Fruit fly (Drosophila melanogaster): ENCODE results near the gene beta-PheRS.

Gene beta-PheRS

dm6 chr3R:24218565-24218964, 33.9 kb downstream of the beta-PheRS start, which contains the start of gene CG17786 (continued):
- TF ChIP-seq CG7271 (tag; optimal IDR thresholded peaks at IDR 0.05), result no peak
- TF ChIP-seq CG5245 (GFP tag; optimal IDR thresholded peaks at IDR 0.05), result no peak
- no peak for TF ChIP-seq Oaz (GFP tag; IDR thresholded peaks at IDR 0.05)
- no peak for TF ChIP-seq E2f1 (GFP tag; IDR thresholded peaks at IDR 0.05)
- no peak for TF ChIP-seq ERR (GFP tag; optimal IDR thresholded peaks at IDR 0.05)
- TF ChIP-seq CG10543 (GFP tag; optimal IDR thresholded peaks at IDR 0.05), result peak; percentile 35
- TF ChIP-seq unc-4 (GFP tag; IDR thresholded peaks at IDR 0.05; ENCODE audit: partially characterized antibody), result peak; percentile 40; the same call in 1 of the 2 replicates
- no peak for TF ChIP-seq disco-r (GFP tag; optimal IDR thresholded peaks at IDR 0.05)
- no peak for TF ChIP-seq CG2120 (GFP tag; optimal IDR thresholded peaks at IDR 0.05)
- no peak for TF ChIP-seq pnt (GFP tag; optimal IDR thresholded peaks at IDR 0.05)
- TF ChIP-seq CG6254 (GFP tag; optimal IDR thresholded peaks at IDR 0.05), result no peak
- peak; percentile 73 for TF ChIP-seq kni (GFP tag; optimal IDR thresholded peaks at IDR 0.05)
- TF ChIP-seq bowl (GFP tag; IDR thresholded peaks at IDR 0.05), result no peak
- TF ChIP-seq Awh (GFP tag; IDR thresholded peaks at IDR 0.05), result no peak
- TF ChIP-seq en (GFP tag; optimal IDR thresholded peaks at IDR 0.05), result no peak
- TF ChIP-seq peb (GFP tag; IDR thresholded peaks at IDR 0.05), result no peak
- TF ChIP-seq HHEX (GFP tag; optimal IDR thresholded peaks at IDR 0.05), result no peak
- TF ChIP-seq CG18599 (GFP tag; optimal IDR thresholded peaks at IDR 0.05), result no peak
- peak; percentile 56 for TF ChIP-seq chm (GFP tag; IDR thresholded peaks at IDR 0.05)
- TF ChIP-seq Dbx (GFP tag; IDR thresholded peaks at IDR 0.05), result no peak
- TF ChIP-seq nmo (GFP tag; optimal IDR thresholded peaks at IDR 0.05), result no peak
- no peak for TF ChIP-seq ttk (GFP tag; IDR thresholded peaks at IDR 0.05)
- peak; percentile 48 for TF ChIP-seq CG3163 (GFP tag; optimal IDR thresholded peaks at IDR 0.05)
- TF ChIP-seq CG2202 (tag; optimal IDR thresholded peaks at IDR 0.05), result no peak
- peak; percentile 83 for TF ChIP-seq Med (GFP tag)
- TF ChIP-seq CG15514 (GFP tag; optimal IDR thresholded peaks at IDR 0.05), result peak; percentile 30
- no peak for TF ChIP-seq ftz-f1 (GFP tag; optimal IDR thresholded peaks at IDR 0.05)
- TF ChIP-seq abd-A (tag; optimal IDR thresholded peaks at IDR 0.05), result peak; percentile 25
- peak; percentile 54; the same call in 1 of the 2 replicates for TF ChIP-seq Adf1 (GFP tag; IDR thresholded peaks at IDR 0.05)
- TF ChIP-seq caup (GFP tag; optimal IDR thresholded peaks at IDR 0.05; ENCODE audit: severe bottlenecking), result peak; percentile 32
- TF ChIP-seq CG14965 (GFP tag; optimal IDR thresholded peaks at IDR 0.05; ENCODE audit: borderline replicate concordance), result no peak
- TF ChIP-seq CG5953 (GFP tag; IDR thresholded peaks at IDR 0.05), result 0 out of 2 replicates have a peak, but pooled peaks have one; percentile 9
- no peak for TF ChIP-seq Sox102F (GFP tag; optimal IDR thresholded peaks at IDR 0.05)
- TF ChIP-seq CG14710 (tag; optimal IDR thresholded peaks at IDR 0.05), result no peak
- TF ChIP-seq CG10654 (GFP tag; optimal IDR thresholded peaks at IDR 0.05), result no peak
- peak; percentile 56 for TF ChIP-seq CG12769 (tag; optimal IDR thresholded peaks at IDR 0.05)
- TF ChIP-seq Fer1 (GFP tag; optimal IDR thresholded peaks at IDR 0.05), result peak; percentile 28
- peak; percentile 26; the same call in 1 of the 2 replicates for TF ChIP-seq CG42726 (GFP tag; IDR thresholded peaks at IDR 0.05; ENCODE audit: partially characterized antibody)
- TF ChIP-seq onecut (GFP tag; IDR thresholded peaks at IDR 0.05), result 0 out of 2 replicates have a peak, but pooled peaks have one; percentile 19
- no peak for TF ChIP-seq CG11696 (GFP tag; IDR thresholded peaks at IDR 0.05)
- TF ChIP-seq tll (GFP tag; optimal IDR thresholded peaks at IDR 0.05), result no peak
- no peak for TF ChIP-seq jumu (GFP tag; optimal IDR thresholded peaks at IDR 0.05)
- peak; percentile 5 for TF ChIP-seq gro (GFP tag; optimal IDR thresholded peaks at IDR 0.05)
- no peak for TF ChIP-seq CG18011 (GFP tag; optimal IDR thresholded peaks at IDR 0.05)
- peak in 1 of 2 experiments; percentile 27 for TF ChIP-seq Eip74EF (GFP tag; optimal IDR thresholded peaks at IDR 0.05)
- peak in 1 of 2 experiments; percentile 20 for TF ChIP-seq bsh (GFP tag; optimal IDR thresholded peaks at IDR 0.05)
- peak; percentile 75 for TF ChIP-seq sens (GFP tag)
- no peak for TF ChIP-seq hkb (optimal IDR thresholded peaks at IDR 0.05)
- peak; percentile 49 for TF ChIP-seq hkb (GFP tag; IDR thresholded peaks at IDR 0.05)
- TF ChIP-seq Deaf1 (tag; optimal IDR thresholded peaks at IDR 0.05), result peak; percentile 64

All from whole organism, embryonic.